Fruit fly (Drosophila melanogaster) whole organism, embryonic: ENCODE measurements around the gene MED27.

Source experiments
- Antp ChIP-seq: fragments of 200-800 bp; sonication (Bioruptor generic); optimal IDR thresholded peaks from 3 replicates; lab custom pipeline; 2016; ENCODE audit warnings: missing biosample characterization, missing genetic modification characterization
- B-H1 ChIP-seq: fragments of 200-800 bp; sonication (Bioruptor generic); IDR thresholded peaks from 3 replicates; pipeline ENCODE4 v1.3.6; 2022; ENCODE audit warnings: missing biosample characterization, missing genetic modification characterization
- CG12071 ChIP-seq: fragments of 200-800 bp; sonication (Bioruptor generic); optimal IDR thresholded peaks from 3 replicates; lab custom pipeline; 2018; ENCODE audit warnings: missing biosample characterization, mild to moderate bottlenecking, missing genetic modification characterization
- CG14965 ChIP-seq: fragments of 200-800 bp; sonication (Bioruptor generic); optimal IDR thresholded peaks from 2 replicates; lab custom pipeline; 2016; ENCODE audit warnings: missing biosample characterization, missing genetic modification characterization, borderline replicate concordance
- CG15269 ChIP-seq: fragments of 200-800 bp; sonication (Bioruptor generic); optimal IDR thresholded peaks from 2 replicates; lab custom pipeline; 2018; ENCODE audit warnings: missing biosample characterization, mild to moderate bottlenecking, missing genetic modification characterization, moderate library complexity
- CG17568 ChIP-seq: fragments of 200-800 bp; sonication (Bioruptor generic); optimal IDR thresholded peaks from 2 replicates; lab custom pipeline; 2018; ENCODE audit warnings: missing biosample characterization, mild to moderate bottlenecking, missing genetic modification characterization, moderate library complexity
- CG2129 ChIP-seq: fragments of 200-800 bp; sonication (Bioruptor generic); IDR thresholded peaks from 2 replicates; pipeline ENCODE4 v1.3.6; 2022; ENCODE audit warnings: missing biosample characterization, missing genetic modification characterization; ENCODE audit not compliant: partially characterized antibody
- CG2202 ChIP-seq: fragments of 200-800 bp; sonication (Bioruptor generic); optimal IDR thresholded peaks from 2 replicates; lab custom pipeline; 2018; ENCODE audit warnings: missing biosample characterization, mild to moderate bottlenecking, missing genetic modification characterization
- CG2889 ChIP-seq: fragments of 200-800 bp; sonication (Bioruptor generic); IDR thresholded peaks from 3 replicates; pipeline ENCODE4 v1.3.6; 2022; ENCODE audit warnings: missing biosample characterization, missing genetic modification characterization
- CG31224 ChIP-seq: fragments of 200-800 bp; sonication (Bioruptor generic); IDR thresholded peaks from 2 replicates; pipeline ENCODE4 v1.3.6; 2022; ENCODE audit warnings: missing biosample characterization, missing genetic modification characterization
- CG32532 ChIP-seq: fragments of 200-800 bp; sonication (Bioruptor generic); IDR thresholded peaks from 2 replicates; pipeline ENCODE4 v1.3.6; 2022; ENCODE audit warnings: missing biosample characterization, missing genetic modification characterization
- CG3281 ChIP-seq: fragments of 200-800 bp; sonication (Bioruptor generic); optimal IDR thresholded peaks from 3 replicates; lab custom pipeline; 2017; ENCODE audit warnings: missing biosample characterization, mild to moderate bottlenecking, missing genetic modification characterization
- CG42726 ChIP-seq: fragments of 200-800 bp; sonication (Bioruptor generic); IDR thresholded peaks from 2 replicates; pipeline ENCODE4 v1.3.6; 2022; ENCODE audit warnings: missing biosample characterization, missing genetic modification characterization; ENCODE audit not compliant: partially characterized antibody
- CG4617 ChIP-seq: fragments of 200-800 bp; sonication (Bioruptor generic); optimal IDR thresholded peaks from 3 replicates; lab custom pipeline; 2016; ENCODE audit warnings: missing biosample characterization, missing genetic modification characterization, borderline replicate concordance
- CG4707 ChIP-seq: fragments of 200-800 bp; sonication (Bioruptor generic); optimal IDR thresholded peaks from 2 replicates; lab custom pipeline; 2018; ENCODE audit warnings: missing biosample characterization, mild to moderate bottlenecking, missing genetic modification characterization, moderate library complexity
- CG6175 ChIP-seq: fragments of 200-800 bp; sonication (Bioruptor generic); IDR thresholded peaks from 3 replicates; pipeline ENCODE4 v1.3.6; 2022; ENCODE audit warnings: missing biosample characterization, missing genetic modification characterization
- CHES-1-like ChIP-seq: fragments of 200-800 bp; sonication (Bioruptor generic); optimal IDR thresholded peaks from 2 replicates; lab custom pipeline; 2016; ENCODE audit warnings: missing biosample characterization, missing genetic modification characterization
- Dll ChIP-seq: fragments of 200-800 bp; sonication (Bioruptor generic); IDR thresholded peaks from 4 replicates; pipeline ENCODE4 v1.3.6; 2022; ENCODE audit warnings: missing biosample characterization, missing genetic modification characterization; ENCODE audit not compliant: partially characterized antibody
- Drgx ChIP-seq: fragments of 200-800 bp; sonication (Bioruptor generic); IDR thresholded peaks from 2 replicates; pipeline ENCODE4 v1.3.6; 2022; ENCODE audit warnings: missing biosample characterization, missing genetic modification characterization
- E2f1 ChIP-seq: fragments of 200-800 bp; sonication (Bioruptor generic); IDR thresholded peaks from 2 replicates; pipeline ENCODE4 v1.3.6; 2022; ENCODE audit warnings: missing biosample characterization, missing genetic modification characterization
- Elba2 ChIP-seq: fragments of 200-800 bp; sonication (Bioruptor generic); optimal IDR thresholded peaks from 3 replicates; lab custom pipeline; 2016; ENCODE audit warnings: missing biosample characterization, missing genetic modification characterization
- HLH54F ChIP-seq: fragments of 200-800 bp; sonication (Bioruptor generic); optimal IDR thresholded peaks from 3 replicates; lab custom pipeline; 2016; ENCODE audit warnings: missing biosample characterization, missing genetic modification characterization
- Jarid2 ChIP-seq: fragments of 200-800 bp; sonication (Bioruptor generic); optimal IDR thresholded peaks from 3 replicates; lab custom pipeline; 2017; ENCODE audit warnings: mild to moderate bottlenecking, missing biosample characterization, missing genetic modification reagents, missing genetic modification characterization
- NC2α ChIP-seq: fragments of 200-800 bp; sonication (Bioruptor generic); optimal IDR thresholded peaks from 2 replicates; lab custom pipeline; 2016; ENCODE audit warnings: missing biosample characterization, missing genetic modification characterization
- Neu2 ChIP-seq: fragments of 200-800 bp; sonication (Bioruptor generic); optimal IDR thresholded peaks from 3 replicates; lab custom pipeline; 2016; ENCODE audit warnings: missing biosample characterization, missing genetic modification characterization, borderline replicate concordance
- Ptx1 ChIP-seq: fragments of 200-800 bp; sonication (Bioruptor generic); IDR thresholded peaks from 2 replicates; pipeline ENCODE4 v1.3.6; 2022; ENCODE audit warnings: missing biosample characterization, missing genetic modification characterization
- Rx ChIP-seq: fragments of 200-800 bp; sonication (Bioruptor generic); IDR thresholded peaks from 2 replicates; pipeline ENCODE4 v1.3.6; 2022; ENCODE audit warnings: missing biosample characterization, missing genetic modification characterization
- Vsx1 ChIP-seq: fragments of 200-800 bp; sonication (Bioruptor generic); optimal IDR thresholded peaks from 2 replicates; lab custom pipeline; 2017; ENCODE audit warnings: missing biosample characterization, mild to moderate bottlenecking, missing genetic modification characterization, missing genetic modification reagents
- ab ChIP-seq: fragments of 200-800 bp; sonication (Bioruptor generic); optimal IDR thresholded peaks from 2 replicates; lab custom pipeline; 2016; ENCODE audit warnings: missing biosample characterization, missing genetic modification characterization
- ase ChIP-seq: fragments of 200-800 bp; sonication (Bioruptor generic); IDR thresholded peaks from 3 replicates; pipeline ENCODE4 v1.3.6; 2022; ENCODE audit warnings: missing biosample characterization, missing genetic modification characterization
- bab2 ChIP-seq: fragments of 200-800 bp; sonication (Bioruptor generic); optimal IDR thresholded peaks from 2 replicates; lab custom pipeline; 2016; ENCODE audit warnings: missing biosample characterization, missing genetic modification characterization
- chn ChIP-seq: fragments of 200-800 bp; sonication (Bioruptor generic); optimal IDR thresholded peaks from 2 replicates; lab custom pipeline; 2016; ENCODE audit warnings: missing biosample characterization, missing genetic modification characterization
- dan ChIP-seq: fragments of 200-800 bp; sonication (Bioruptor generic); IDR thresholded peaks from 2 replicates; pipeline ENCODE4 v1.3.6; 2022; ENCODE audit warnings: missing biosample characterization, missing genetic modification characterization
- dati ChIP-seq: fragments of 200-800 bp; sonication (Bioruptor generic); IDR thresholded peaks from 2 replicates; pipeline ENCODE4 v1.3.6; 2022; ENCODE audit warnings: missing biosample characterization, missing genetic modification characterization
- en ChIP-seq: fragments of 200-800 bp; sonication (Bioruptor generic); optimal IDR thresholded peaks from 2 replicates; lab custom pipeline; 2016; ENCODE audit warnings: missing biosample characterization, missing genetic modification characterization
- gsb-n ChIP-seq: fragments of 200-800 bp; sonication (Bioruptor generic); optimal IDR thresholded peaks from 3 replicates; lab custom pipeline; 2018; ENCODE audit warnings: missing biosample characterization, mild to moderate bottlenecking, missing genetic modification characterization
- gt ChIP-seq: fragments of 200-800 bp; sonication (Bioruptor generic); IDR thresholded peaks from 2 replicates; pipeline ENCODE4 v1.3.6; 2022; ENCODE audit warnings: missing biosample characterization, missing genetic modification characterization
- insv ChIP-seq, 2 experiments: fragments of 200-800 bp; sonication (Bioruptor generic); optimal IDR thresholded peaks; 3 replicates each; lab custom pipeline; 2016 to 2018; ENCODE audit warnings: missing biosample characterization in 2 of 2, missing genetic modification characterization in 2 of 2
- jigr1 ChIP-seq: fragments of 200-800 bp; sonication (Bioruptor generic); IDR thresholded peaks from 3 replicates; pipeline ENCODE4 v1.3.6; 2022; ENCODE audit warnings: missing biosample characterization, missing genetic modification characterization
- klu ChIP-seq: fragments of 200-800 bp; sonication (Bioruptor generic); IDR thresholded peaks from 2 replicates; pipeline ENCODE4 v1.3.6; 2022; ENCODE audit warnings: missing biosample characterization, missing genetic modification characterization
- lilli ChIP-seq: fragments of 200-800 bp; sonication (Bioruptor generic); optimal IDR thresholded peaks from 3 replicates; lab custom pipeline; 2016; ENCODE audit warnings: missing biosample characterization, missing genetic modification characterization
- lov ChIP-seq, 2 experiments: fragments of 200-800 bp in 1 of 2; fragments of >200 bp in 1 of 2; sonication (Bioruptor generic) in 1 of 2; IDR thresholded peaks in 1 of 2; optimal IDR thresholded peaks in 1 of 2; 2 replicates in 1 of 2; 3 replicates in 1 of 2; pipeline versions ENCODE4 v1.3.6 to Lab custom; 2017 to 2022; ENCODE audit warnings: missing biosample characterization in 1 of 2, missing genetic modification characterization in 1 of 2
- onecut ChIP-seq: fragments of 200-800 bp; sonication (Bioruptor generic); IDR thresholded peaks from 2 replicates; pipeline ENCODE4 v1.3.6; 2022; ENCODE audit warnings: missing biosample characterization, missing genetic modification characterization
- org-1 ChIP-seq: fragments of 200-800 bp; sonication (Bioruptor generic); optimal IDR thresholded peaks from 2 replicates; lab custom pipeline; 2017; ENCODE audit warnings: missing biosample characterization, missing genetic modification characterization
- sd ChIP-seq: fragments of 200-800 bp; sonication (Bioruptor generic); optimal IDR thresholded peaks from 3 replicates; lab custom pipeline; 2018; ENCODE audit warnings: missing biosample characterization, mild to moderate bottlenecking, missing genetic modification characterization, moderate library complexity
- shn ChIP-seq: fragments of 200-800 bp; sonication (Bioruptor generic); optimal IDR thresholded peaks from 3 replicates; lab custom pipeline; 2016; ENCODE audit warnings: missing biosample characterization, missing genetic modification characterization
- sima ChIP-seq: fragments of 200-800 bp; sonication (Bioruptor generic); optimal IDR thresholded peaks from 2 replicates; lab custom pipeline; 2016; ENCODE audit warnings: missing biosample characterization, missing genetic modification characterization
- trem ChIP-seq: fragments of 200-800 bp; optimal IDR thresholded peaks from 3 replicates; lab custom pipeline; 2019; ENCODE audit warnings: missing biosample characterization, mild to moderate bottlenecking, missing genetic modification characterization, moderate library complexity
- ttk ChIP-seq: fragments of 200-800 bp; sonication (Bioruptor generic); IDR thresholded peaks from 2 replicates; pipeline ENCODE4 v2.1.2; 2022; ENCODE audit warnings: missing biosample characterization, missing genetic modification characterization
- z ChIP-seq: fragments of 200-800 bp; sonication (Bioruptor generic); IDR thresholded peaks from 3 replicates; pipeline ENCODE4 v1.3.6; 2022; ENCODE audit warnings: missing biosample characterization, missing genetic modification characterization

The MED27 gene

DNA sequence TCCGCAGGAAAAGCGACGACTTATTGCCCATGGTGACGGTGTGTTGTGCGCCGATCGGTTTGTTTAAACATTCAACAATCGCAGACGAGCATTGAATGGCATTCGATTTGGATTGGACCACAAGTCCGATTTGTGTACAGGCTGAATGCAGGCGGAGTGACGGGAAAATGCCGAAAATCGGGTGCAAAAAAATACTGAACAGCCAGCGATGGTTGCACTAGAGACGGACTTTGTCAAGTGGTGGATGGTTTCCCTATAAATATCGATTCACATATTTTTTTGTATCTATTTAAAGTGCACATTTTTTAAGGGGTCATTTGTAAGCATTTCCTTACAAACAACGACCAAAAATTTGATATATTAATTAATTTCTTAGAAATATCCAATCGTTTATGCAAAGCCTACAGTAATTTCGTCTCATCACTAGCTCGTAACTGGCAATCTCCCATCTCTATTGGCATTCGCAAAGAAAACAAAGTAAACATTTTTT, at the start of gene MED27, which contains the start of gene elm (continued):
- peak; percentile 79 for TF ChIP-seq NC2α (GFP tag; lab: Kevin White, UChicago)
- TF ChIP-seq ab, result peak; percentile 80
- peak; percentile 61 for TF ChIP-seq org-1 (GFP tag; lab: Kevin White, UChicago)
- peak; percentile 60; the same call in 1 of the 2 replicates for TF ChIP-seq CG42726
- TF ChIP-seq Dll (GFP tag; lab: Robert Waterston, UW), result peak; percentile 98
- peak; percentile 97 for TF ChIP-seq Ptx1 (GFP tag; lab: Robert Waterston, UW)
- peak; percentile 15 for TF ChIP-seq CG12071 (GFP tag; lab: Kevin White, UChicago)
- TF ChIP-seq CG2129 (GFP tag; lab: Robert Waterston, UW), result peak; percentile 97
- TF ChIP-seq z (GFP tag; lab: Robert Waterston, UW), result no peak; the same call in 2 of the 3 replicates
- TF ChIP-seq dati (GFP tag; lab: Robert Waterston, UW), result no peak; the same call in 1 of the 2 replicates
- peak; percentile 94 for TF ChIP-seq klu (GFP tag; lab: Robert Waterston, UW)
- peak; percentile 85 for TF ChIP-seq gt (GFP tag; lab: Robert Waterston, UW)
- TF ChIP-seq shn (GFP tag; lab: Kevin White, UChicago), result peak; percentile 90
- TF ChIP-seq lov (optimal IDR thresholded peaks at IDR 0.05; lab: Kevin White, UChicago), result no peak
- TF ChIP-seq lov (GFP tag; IDR thresholded peaks at IDR 0.05; lab: Robert Waterston, UW), result peak; percentile 68; the same call in 2 of the 3 replicates
- TF ChIP-seq trem (tag; lab: Kevin White, UChicago), result peak; percentile 90
- peak; percentile 77; the same call in 2 of the 3 replicates for TF ChIP-seq CG6175 (GFP tag; lab: Robert Waterston, UW)
- TF ChIP-seq jigr1 (GFP tag; lab: Robert Waterston, UW), result peak; percentile 93
- peak; percentile 47 for TF ChIP-seq Neu2 (GFP tag; lab: Kevin White, UChicago)
- peak; percentile 90 for TF ChIP-seq CG2889
- no peak for TF ChIP-seq Vsx1
- peak in 1 of 2 experiments; percentile 73 for TF ChIP-seq insv (GFP tag; optimal IDR thresholded peaks at IDR 0.05; lab: Kevin White, UChicago)
- TF ChIP-seq CG14965 (GFP tag; lab: Kevin White, UChicago), result peak; percentile 25
- peak; percentile 98 for TF ChIP-seq lilli (GFP tag; lab: Kevin White, UChicago)
- peak; percentile 88 for TF ChIP-seq ase (GFP tag; lab: Robert Waterston, UW)
- TF ChIP-seq bab2 (GFP tag; lab: Kevin White, UChicago), result peak; percentile 96
- peak; percentile 88 for TF ChIP-seq Antp (GFP tag; lab: Kevin White, UChicago)
- TF ChIP-seq B-H1, result peak; percentile 91
- peak; percentile 74 for TF ChIP-seq en (GFP tag; lab: Kevin White, UChicago)
- TF ChIP-seq CHES-1-like (GFP tag; lab: Kevin White, UChicago), result peak; percentile 94
- peak; percentile 90 for TF ChIP-seq CG15269 (tag; lab: Kevin White, UChicago)
- peak; percentile 92 for TF ChIP-seq E2f1 (GFP tag; lab: Robert Waterston, UW)
- peak; percentile 85 for TF ChIP-seq CG3281 (GFP tag; lab: Kevin White, UChicago)
- peak; percentile 91 for TF ChIP-seq sd (tag; lab: Kevin White, UChicago)
- peak; percentile 81 for TF ChIP-seq Drgx (GFP tag; lab: Robert Waterston, UW)
- peak; percentile 71 for TF ChIP-seq onecut (GFP tag; lab: Robert Waterston, UW)
- peak; percentile 95 for TF ChIP-seq chn (GFP tag; lab: Kevin White, UChicago)
- TF ChIP-seq CG32532, result peak; percentile 94
- no peak for TF ChIP-seq CG17568 (GFP tag; lab: Kevin White, UChicago)
- TF ChIP-seq ttk, result peak; percentile 89
- TF ChIP-seq CG2202 (tag; lab: Kevin White, UChicago), result peak; percentile 86
- TF ChIP-seq HLH54F (GFP tag; lab: Kevin White, UChicago), result peak; percentile 94
- peak; percentile 48 for TF ChIP-seq CG4707 (GFP tag; lab: Kevin White, UChicago)
- TF ChIP-seq Rx, result peak; percentile 87
- peak; percentile 41 for TF ChIP-seq sima
- TF ChIP-seq CG4617, result peak; percentile 91
- TF ChIP-seq Jarid2 (GFP tag; lab: Kevin White, UChicago), result peak; percentile 70
- no peak for TF ChIP-seq gsb-n (tag; lab: Kevin White, UChicago)
- TF ChIP-seq CG31224 (GFP tag; lab: Robert Waterston, UW), result peak; percentile 87
- TF ChIP-seq Elba2 (GFP tag; lab: Kevin White, UChicago), result peak; percentile 79
- peak; percentile 92 for TF ChIP-seq dan
